Worm (Caenorhabditis elegans): Measurements from ENCODE around the gene T23F2.3.

- TF ChIP-seq ama-1 (optimal IDR thresholded peaks at IDR 0.05): no peak
- TF ChIP-seq flt-1 (GFP tag; IDR thresholded peaks at IDR 0.05): no peak
- no peak for TF ChIP-seq B0310.2 (tag; optimal IDR thresholded peaks at IDR 0.05)
- no peak for TF ChIP-seq pes-1 (GFP tag; IDR thresholded peaks at IDR 0.05)
- no peak for TF ChIP-seq tra-4 (tag; optimal IDR thresholded peaks at IDR 0.05)
- no peak for TF ChIP-seq sea-1 (GFP tag; conservative IDR thresholded peaks at IDR 0.05)
- no peak for TF ChIP-seq tbx-11 (GFP tag; IDR thresholded peaks at IDR 0.05)
- no peak for TF ChIP-seq ceh-13 (GFP tag; optimal IDR thresholded peaks at IDR 0.05)
- TF ChIP-seq ceh-36 (tag; optimal IDR thresholded peaks at IDR 0.05): no peak
- TF ChIP-seq F13C5.2 (tag; optimal IDR thresholded peaks at IDR 0.05): no peak
- no peak for TF ChIP-seq hmg-4 (GFP tag; optimal IDR thresholded peaks at IDR 0.05)
- no peak for TF ChIP-seq hmbx-1 (tag; optimal IDR thresholded peaks at IDR 0.05)
- no peak for TF ChIP-seq hnd-1 (tag; optimal IDR thresholded peaks at IDR 0.05)
- TF ChIP-seq scrt-1 (GFP tag; IDR thresholded peaks at IDR 0.05): no peak
These were observed 26.3 kb upstream of the T23F2.3 start, which contains the start of gene lgx-1 for ce11 chrX:5538416-5538815.
